Worm (Caenorhabditis elegans): Measurements from ENCODE around the gene C10C5.4.

DNA sequence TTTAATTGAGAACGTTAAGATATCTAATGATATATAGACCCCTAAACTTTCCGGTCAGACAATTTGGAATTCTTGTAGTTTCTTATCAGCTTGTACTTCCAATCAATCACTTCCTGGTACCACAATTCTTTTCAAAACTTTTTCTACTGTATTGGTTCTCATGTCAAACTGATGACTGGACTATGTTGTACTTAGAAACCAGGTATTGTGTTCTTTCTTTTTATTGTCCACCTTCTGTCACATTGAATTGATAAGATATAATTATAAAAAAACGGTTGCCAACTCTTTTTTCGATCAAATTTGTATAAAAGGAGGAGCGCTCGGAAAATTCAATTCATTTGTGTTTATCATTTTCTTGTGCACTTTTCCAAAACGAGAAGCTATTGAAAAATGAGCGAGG is at the start of gene C10C5.4:
- TF ChIP-seq nhr-76 (tag; optimal IDR thresholded peaks at IDR 0.05) (no peak), nhr-77 (tag; optimal IDR thresholded peaks at IDR 0.05) (no peak), nfya-1 (tag; optimal IDR thresholded peaks at IDR 0.05; ENCODE audit: insufficient read depth) (no peak), nhr-12 (tag; optimal IDR thresholded peaks at IDR 0.05) (no peak), pqm-1 (tag; optimal IDR thresholded peaks at IDR 0.05) (no peak), nhr-11 (tag; optimal IDR thresholded peaks at IDR 0.05) (no peak), aly-2 (tag; optimal IDR thresholded peaks at IDR 0.05) (no peak), unc-39 (tag; optimal IDR thresholded peaks at IDR 0.05) (no peak), nhr-28 (tag; optimal IDR thresholded peaks at IDR 0.05) (no peak), nhr-237 (tag; optimal IDR thresholded peaks at IDR 0.05) (no peak), elt-2 (tag; optimal IDR thresholded peaks at IDR 0.05) (peak; percentile 42), pha-4 (tag; optimal IDR thresholded peaks at IDR 0.05) (no peak), ceh-28 (tag; optimal IDR thresholded peaks at IDR 0.05) (no peak)
